Worm (Caenorhabditis elegans): ENCODE results near the gene W02B8.1.
A peak's percentile ranks its signal among the peaks of the same experiment; 100 is the strongest.

The W02B8.1 gene

DNA sequence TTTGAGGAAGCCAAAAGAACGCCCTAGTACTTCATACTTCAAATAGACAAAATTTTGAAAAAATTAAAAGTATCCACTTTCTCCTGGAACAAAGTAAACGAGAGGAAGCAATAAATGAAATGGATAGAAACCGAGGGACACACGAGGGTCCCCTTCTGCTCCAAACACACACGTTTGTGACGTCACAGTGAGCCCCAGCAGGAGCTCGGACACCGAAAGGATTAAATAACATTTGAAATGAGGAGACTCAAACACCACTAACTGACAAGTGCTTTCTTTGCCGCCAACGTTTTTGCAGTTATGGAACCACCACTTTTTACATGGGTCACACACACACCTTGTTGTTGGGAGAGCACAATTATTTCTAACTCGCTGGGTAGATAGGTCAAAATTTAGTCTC is 1.6 kb upstream of the W02B8.1 start:
- TF ChIP-seq fkh-10 (GFP tag; optimal IDR thresholded peaks at IDR 0.05) = no peak
- no peak for TF ChIP-seq fkh-8 (tag; optimal IDR thresholded peaks at IDR 0.05)
- no peak for TF ChIP-seq mdl-1 (tag; optimal IDR thresholded peaks at IDR 0.05)
- TF ChIP-seq fos-1 (tag; optimal IDR thresholded peaks at IDR 0.05) = no peak
- no peak for TF ChIP-seq efl-3 (GFP tag; optimal IDR thresholded peaks at IDR 0.05)
- peak; percentile 0 for TF ChIP-seq ztf-4 (tag; optimal IDR thresholded peaks at IDR 0.05)
- no peak for TF ChIP-seq elt-2 (tag; optimal IDR thresholded peaks at IDR 0.05)
- no peak for TF ChIP-seq ztf-11 (tag; optimal IDR thresholded peaks at IDR 0.05)
- no peak for TF ChIP-seq alr-1 (tag; optimal IDR thresholded peaks at IDR 0.05; ENCODE audit: borderline replicate concordance)
- TF ChIP-seq egl-27 (tag; optimal IDR thresholded peaks at IDR 0.05) = no peak
- TF ChIP-seq ceh-90 (tag; optimal IDR thresholded peaks at IDR 0.05) = no peak
- TF ChIP-seq tbx-2 (tag; optimal IDR thresholded peaks at IDR 0.05) = no peak
- TF ChIP-seq Y116A8C.19 (tag; optimal IDR thresholded peaks at IDR 0.05; ENCODE audit: borderline replicate concordance) = no peak
- no peak for TF ChIP-seq ceh-82 (tag; optimal IDR thresholded peaks at IDR 0.05)
- peak; percentile 6 for TF ChIP-seq nhr-47 (tag; optimal IDR thresholded peaks at IDR 0.05)
- TF ChIP-seq nhr-77 (tag; optimal IDR thresholded peaks at IDR 0.05) = no peak
- no peak for TF ChIP-seq lir-3 (tag; optimal IDR thresholded peaks at IDR 0.05; ENCODE audit: poor library complexity)
- TF ChIP-seq lin-14 (GFP tag; optimal IDR thresholded peaks at IDR 0.05) = peak; percentile 73
- TF ChIP-seq zag-1 (tag; optimal IDR thresholded peaks at IDR 0.05) = no peak
- peak; percentile 69 for TF ChIP-seq rnt-1 (tag; optimal IDR thresholded peaks at IDR 0.05)
- TF ChIP-seq C04F5.9 (tag; optimal IDR thresholded peaks at IDR 0.05) = no peak
- TF ChIP-seq unc-30 (tag; optimal IDR thresholded peaks at IDR 0.05) = no peak
- no peak for TF ChIP-seq egl-13 (tag; optimal IDR thresholded peaks at IDR 0.05)
- no peak for TF ChIP-seq fkh-4 (tag; optimal IDR thresholded peaks at IDR 0.05; ENCODE audit: borderline replicate concordance)
- no peak for TF ChIP-seq mab-9 (GFP tag; IDR thresholded peaks at IDR 0.05)
- TF ChIP-seq swsn-7 (tag; optimal IDR thresholded peaks at IDR 0.05) = no peak
- no peak for TF ChIP-seq zip-4 (GFP tag; optimal IDR thresholded peaks at IDR 0.05)
- no peak for TF ChIP-seq pax-3 (tag; optimal IDR thresholded peaks at IDR 0.05)
- peak; percentile 4 for TF ChIP-seq nhr-20 (tag; optimal IDR thresholded peaks at IDR 0.05)
- TF ChIP-seq ets-5 (GFP tag; IDR thresholded peaks at IDR 0.05) = no peak
- peak; percentile 18 to 46 for TF ChIP-seq lsy-2 (tag; optimal IDR thresholded peaks at IDR 0.05)
- TF ChIP-seq nhr-12 (tag; optimal IDR thresholded peaks at IDR 0.05) = no peak
- TF ChIP-seq blmp-1 (tag; optimal IDR thresholded peaks at IDR 0.05) = no peak
- no peak for TF ChIP-seq snpc-4 (tag; optimal IDR thresholded peaks at IDR 0.05)
- no peak for TF ChIP-seq xbp-1 (tag; optimal IDR thresholded peaks at IDR 0.05)
- TF ChIP-seq hlh-4 (tag; optimal IDR thresholded peaks at IDR 0.05) = no peak
- TF ChIP-seq sptf-1 (tag; optimal IDR thresholded peaks at IDR 0.05) = no peak
- TF ChIP-seq C34B4.2 (tag; optimal IDR thresholded peaks at IDR 0.05) = no peak
- TF ChIP-seq lin-35 (GFP tag; optimal IDR thresholded peaks at IDR 0.05) = peak in 1 of 2 experiments; percentile 9
- no peak for TF ChIP-seq lin-39 (tag; optimal IDR thresholded peaks at IDR 0.05)
- TF ChIP-seq aha-1 (tag; optimal IDR thresholded peaks at IDR 0.05) = no peak
- no peak for TF ChIP-seq sup-37 (GFP tag; optimal IDR thresholded peaks at IDR 0.05)
- no peak for TF ChIP-seq hpl-2 (GFP tag; optimal IDR thresholded peaks at IDR 0.05)
- TF ChIP-seq efl-1 (optimal IDR thresholded peaks at IDR 0.05) = peak in 1 of 2 experiments; percentile 17
- peak in 1 of 2 experiments; percentile 28 for TF ChIP-seq efl-1 (GFP tag; optimal IDR thresholded peaks at IDR 0.05 in 1 of 2)
- no peak for TF ChIP-seq nhr-237 (tag; optimal IDR thresholded peaks at IDR 0.05)
- no peak for TF ChIP-seq ces-1 (GFP tag; optimal IDR thresholded peaks at IDR 0.05)
- no peak for TF ChIP-seq lin-15B (tag; optimal IDR thresholded peaks at IDR 0.05)
- no peak for TF ChIP-seq ceh-88 (GFP tag; IDR thresholded peaks at IDR 0.05)
- TF ChIP-seq tlp-1 (tag; optimal IDR thresholded peaks at IDR 0.05) = no peak
- TF ChIP-seq skn-1 (tag; optimal IDR thresholded peaks at IDR 0.05) = no peak
- TF ChIP-seq dpl-1 (GFP tag; optimal IDR thresholded peaks at IDR 0.05) = peak in 1 of 3 experiments; percentile 21
- no peak for TF ChIP-seq unc-98 (GFP tag; IDR thresholded peaks at IDR 0.05)
- TF ChIP-seq C16A3.4 (tag; optimal IDR thresholded peaks at IDR 0.05) = no peak

All from whole organism, L1 larva.